Worm (Caenorhabditis elegans) whole organism, mixed stage, embryonic: Measurements from ENCODE around the gene sprr-3.

Experiments used
- M03D4.4 ChIP-seq: sonication (generic microtip); optimal IDR thresholded peaks from 2 replicates; lab custom pipeline; 2017; ENCODE audit warnings: mild to moderate bottlenecking, missing genetic modification characterization, missing compliant biosample characterization
- bed-3 ChIP-seq: fragments of 200-800 bp; sonication (Bioruptor generic); optimal IDR thresholded peaks from 3 replicates; lab custom pipeline; 2018; ENCODE audit warnings: mild to moderate bottlenecking, missing genetic modification characterization, moderate library complexity, missing compliant biosample characterization
- blmp-1 ChIP-seq: fragments of 150-350 bp; optimal IDR thresholded peaks from 2 replicates; lab custom pipeline; 2014; ENCODE audit warnings: missing biosample characterization, missing genetic modification characterization
- ceh-39 ChIP-seq: fragments of 150-350 bp; optimal IDR thresholded peaks from 2 replicates; lab custom pipeline; 2014; ENCODE audit warnings: missing biosample characterization, missing genetic modification characterization
- ceh-43 ChIP-seq: fragments of 200-800 bp; sonication (Bioruptor generic); optimal IDR thresholded peaks from 2 replicates; lab custom pipeline; 2018; ENCODE audit warnings: mild to moderate bottlenecking, missing genetic modification characterization, moderate library complexity, missing compliant biosample characterization
- ceh-83 ChIP-seq: fragments of 200-800 bp; sonication (Bioruptor generic); optimal IDR thresholded peaks from 2 replicates; lab custom pipeline; 2018; ENCODE audit warnings: mild to moderate bottlenecking, missing genetic modification characterization, missing compliant biosample characterization
- cnd-1 ChIP-seq: fragments of 200-800 bp; sonication (Bioruptor generic); optimal IDR thresholded peaks from 2 replicates; lab custom pipeline; 2018; ENCODE audit warnings: mild to moderate bottlenecking, missing genetic modification characterization, missing compliant biosample characterization
- drap-1 ChIP-seq: fragments of 200-800 bp; sonication (Bioruptor generic); optimal IDR thresholded peaks from 3 replicates; lab custom pipeline; 2018; ENCODE audit warnings: mild to moderate bottlenecking, missing genetic modification characterization, missing compliant biosample characterization
- elt-3 ChIP-seq: fragments of 150-350 bp; optimal IDR thresholded peaks from 2 replicates; lab custom pipeline; 2014; ENCODE audit warnings: missing biosample characterization, missing genetic modification characterization
- ham-2 ChIP-seq: fragments of 200-800 bp; sonication (Bioruptor generic); optimal IDR thresholded peaks from 2 replicates; lab custom pipeline; 2018; ENCODE audit warnings: mild to moderate bottlenecking, missing genetic modification characterization, missing compliant biosample characterization
- hlh-1 ChIP-seq: fragments of 150-350 bp; optimal IDR thresholded peaks from 2 replicates; lab custom pipeline; 2014; ENCODE audit warnings: missing biosample characterization, missing genetic modification reagents, missing genetic modification characterization
- lin-13 ChIP-seq: fragments of 150-350 bp; optimal IDR thresholded peaks from 2 replicates; lab custom pipeline; 2014; ENCODE audit warnings: missing biosample characterization, missing genetic modification characterization
- lin-32 ChIP-seq: fragments of 200-800 bp; sonication (Bioruptor generic); optimal IDR thresholded peaks from 2 replicates; lab custom pipeline; 2018; ENCODE audit warnings: mild to moderate bottlenecking, missing genetic modification characterization, missing compliant biosample characterization
- lsy-2 ChIP-seq: fragments of 150-350 bp; optimal IDR thresholded peaks from 2 replicates; lab custom pipeline; 2014; ENCODE audit warnings: missing biosample characterization, missing genetic modification characterization
- mab-5 ChIP-seq: fragments of 150-350 bp; optimal IDR thresholded peaks from 2 replicates; lab custom pipeline; 2014; ENCODE audit warnings: missing biosample characterization, missing genetic modification characterization
- nhr-2 ChIP-seq: fragments of 150-350 bp; optimal IDR thresholded peaks from 2 replicates; lab custom pipeline; 2014; ENCODE audit warnings: missing biosample characterization, missing genetic modification characterization
- nhr-237 ChIP-seq: fragments of 150-350 bp; optimal IDR thresholded peaks from 2 replicates; lab custom pipeline; 2014; ENCODE audit warnings: missing biosample characterization, missing genetic modification characterization
- nhr-28 ChIP-seq: fragments of 150-350 bp; optimal IDR thresholded peaks from 2 replicates; lab custom pipeline; 2014; ENCODE audit warnings: missing biosample characterization, missing genetic modification characterization
- nhr-76 ChIP-seq: sonication (generic microtip); optimal IDR thresholded peaks from 2 replicates; lab custom pipeline; 2017; ENCODE audit warnings: missing biosample characterization, missing genetic modification characterization
- sem-2 ChIP-seq: fragments of 200-800 bp; sonication (Bioruptor generic); optimal IDR thresholded peaks from 2 replicates; lab custom pipeline; 2018; ENCODE audit warnings: mild to moderate bottlenecking, missing genetic modification characterization, missing compliant biosample characterization
- snpc-4 ChIP-seq: fragments of 150-350 bp; optimal IDR thresholded peaks from 2 replicates; lab custom pipeline; 2014; ENCODE audit warnings: missing biosample characterization, missing genetic modification characterization
- sptf-1 ChIP-seq: sonication (generic microtip); optimal IDR thresholded peaks from 2 replicates; lab custom pipeline; 2017; ENCODE audit warnings: mild to moderate bottlenecking, missing genetic modification characterization, moderate library complexity, missing compliant biosample characterization
- tbx-8 ChIP-seq: fragments of 200-800 bp; sonication (Bioruptor generic); optimal IDR thresholded peaks from 2 replicates; lab custom pipeline; 2018; ENCODE audit warnings: mild to moderate bottlenecking, missing genetic modification characterization, moderate library complexity, missing compliant biosample characterization
- unc-39 ChIP-seq: fragments of 150-350 bp; optimal IDR thresholded peaks from 2 replicates; lab custom pipeline; 2014; ENCODE audit warnings: missing biosample characterization, missing genetic modification characterization
- unc-62 ChIP-seq: fragments of 150-350 bp; optimal IDR thresholded peaks from 2 replicates; lab custom pipeline; 2014; ENCODE audit warnings: missing biosample characterization, missing genetic modification reagents, missing genetic modification characterization
- zip-8 ChIP-seq: fragments of 150-350 bp; optimal IDR thresholded peaks from 2 replicates; lab custom pipeline; 2014; ENCODE audit warnings: missing biosample characterization, missing genetic modification characterization
- ztf-11 ChIP-seq: fragments of 150-350 bp; optimal IDR thresholded peaks from 2 replicates; lab custom pipeline; 2014; ENCODE audit warnings: missing biosample characterization, missing genetic modification characterization

sprr-3 gene

ce11 chrIV:2561358-2561757 is 19.3 kb downstream of the sprr-3 start, which contains the start of gene Y69A2AR.46:
TSS of gene Y69A2AR.46 (plus strand) at chrIV:2561658.
- TF ChIP-seq nhr-28 (no peak), lsy-2 (no peak), hlh-1 (tag; lab: Kevin White, UChicago) (no peak), ceh-83 (GFP tag; lab: Kevin White, UChicago) (no peak), ceh-43 (GFP tag; lab: Kevin White, UChicago) (no peak), unc-39 (tag; lab: Kevin White, UChicago) (no peak), bed-3 (GFP tag; lab: Kevin White, UChicago) (no peak), ceh-39 (tag; lab: Kevin White, UChicago) (no peak), lin-32 (GFP tag; lab: Kevin White, UChicago) (no peak), elt-3 (tag; lab: Kevin White, UChicago) (no peak), drap-1 (no peak), nhr-2 (tag; lab: Kevin White, UChicago) (no peak)

ce11 chrIV:2562071-2562470 is 20.0 kb downstream of the sprr-3 start, which contains the start of gene Y69A2AR.50:
TSS of gene Y69A2AR.50 (plus strand) at chrIV:2562371.
- TF ChIP-seq nhr-76 (tag; lab: Kevin White, UChicago), result no peak
- no peak for TF ChIP-seq drap-1
- TF ChIP-seq nhr-2 (tag; lab: Kevin White, UChicago), result no peak
- TF ChIP-seq cnd-1 (tag; lab: Kevin White, UChicago), result no peak
- TF ChIP-seq ceh-39 (tag; lab: Kevin White, UChicago), result no peak
- no peak for TF ChIP-seq blmp-1 (tag; lab: Kevin White, UChicago)
- TF ChIP-seq ceh-43 (GFP tag; lab: Kevin White, UChicago), result no peak
- TF ChIP-seq, all 35 proteins: peak for 0

ce11 chrIV:2563969-2564368 is 21.9 kb downstream of the sprr-3 start, which contains the start of gene Y69A2AR.24:
TSS of gene Y69A2AR.24 (minus strand) at chrIV:2564069.
- no peak for TF ChIP-seq snpc-4 (tag; lab: Kevin White, UChicago)
- no peak for TF ChIP-seq elt-3 (tag; lab: Kevin White, UChicago)
- no peak for TF ChIP-seq nhr-28
- TF ChIP-seq ham-2 (GFP tag; lab: Kevin White, UChicago), result no peak
- no peak for TF ChIP-seq drap-1

ce11 chrIV:2568267-2568666 is 26.2 kb downstream of the sprr-3 start, which contains the start of the genes Y69A2AR.25 and Y69A2AR.12:
TSS of gene Y69A2AR.25 (minus strand) at chrIV:2568367.
TSS of gene Y69A2AR.12 (plus strand) at chrIV:2568614.
- TF ChIP-seq ceh-43 (GFP tag; lab: Kevin White, UChicago) (no peak), ceh-39 (tag; lab: Kevin White, UChicago) (no peak), lin-32 (GFP tag; lab: Kevin White, UChicago) (no peak), bed-3 (GFP tag; lab: Kevin White, UChicago) (no peak), sem-2 (GFP tag; lab: Kevin White, UChicago) (no peak), nhr-237 (tag; lab: Kevin White, UChicago) (no peak), cnd-1 (tag; lab: Kevin White, UChicago) (no peak), unc-39 (tag; lab: Kevin White, UChicago) (no peak), zip-8 (tag; lab: Kevin White, UChicago) (no peak), nhr-76 (tag; lab: Kevin White, UChicago) (no peak)

- TF ChIP-seq unc-39 (tag; lab: Kevin White, UChicago) (no peak), M03D4.4 (tag; lab: Kevin White, UChicago) (no peak), ham-2 (GFP tag; lab: Kevin White, UChicago) (no peak)
Measured at ce11 chrIV:2572107-2572506, 30.0 kb downstream of the sprr-3 start, which contains the start of gene Y69A2AR.51. TSS of gene Y69A2AR.51 (plus strand) at chrIV:2572407.

- TF ChIP-seq mab-5 (tag; lab: Kevin White, UChicago), result no peak
- no peak for TF ChIP-seq tbx-8 (GFP tag; lab: Kevin White, UChicago)
- no peak for TF ChIP-seq lin-13 (tag; lab: Kevin White, UChicago)
Measured at ce11 chrIV:2573122-2573521, 31.0 kb downstream of the sprr-3 start.

- TF ChIP-seq ceh-43 (GFP tag; lab: Kevin White, UChicago) (no peak), lin-32 (GFP tag; lab: Kevin White, UChicago) (no peak), unc-62 (no peak), lin-13 (tag; lab: Kevin White, UChicago) (no peak), sptf-1 (no peak), elt-3 (tag; lab: Kevin White, UChicago) (no peak), tbx-8 (GFP tag; lab: Kevin White, UChicago) (no peak), ceh-83 (GFP tag; lab: Kevin White, UChicago) (no peak), nhr-237 (tag; lab: Kevin White, UChicago) (no peak), zip-8 (tag; lab: Kevin White, UChicago) (no peak), ztf-11 (no peak)
- TF ChIP-seq, all 35 proteins: peak for 0
Measured at ce11 chrIV:2581483-2581882, 39.4 kb downstream of the sprr-3 start, which contains the start of gene nhr-242. TSS of gene nhr-242 (minus strand) at chrIV:2581583.
